Fruit fly (Drosophila melanogaster) whole organism, embryonic: ENCODE results near the gene GatB.

Experiments used
- Bteb2 ChIP-seq: fragments of 200-800 bp; sonication (Bioruptor generic); optimal IDR thresholded peaks from 2 replicates; lab custom pipeline; 2016; ENCODE audit warnings: missing biosample characterization, missing genetic modification characterization
- CG10431 ChIP-seq: fragments of 200-800 bp; sonication (Bioruptor generic); optimal IDR thresholded peaks from 3 replicates; lab custom pipeline; 2018; ENCODE audit warnings: missing biosample characterization, mild to moderate bottlenecking, missing genetic modification characterization
- CG10979 ChIP-seq: fragments of 200-800 bp; sonication (Bioruptor generic); optimal IDR thresholded peaks from 2 replicates; lab custom pipeline; 2018; ENCODE audit warnings: missing biosample characterization, mild to moderate bottlenecking, missing genetic modification characterization, moderate library complexity
- CG11723 ChIP-seq: fragments of 200-800 bp; sonication (Bioruptor generic); optimal IDR thresholded peaks from 2 replicates; lab custom pipeline; 2017; ENCODE audit warnings: missing biosample characterization, mild to moderate bottlenecking, missing genetic modification characterization
- CG12236 ChIP-seq: fragments of 200-800 bp; sonication (Bioruptor generic); optimal IDR thresholded peaks from 2 replicates; lab custom pipeline; 2016; ENCODE audit warnings: missing biosample characterization, missing genetic modification characterization
- CG13424 ChIP-seq: fragments of 200-800 bp; sonication (Bioruptor generic); optimal IDR thresholded peaks from 2 replicates; lab custom pipeline; 2019; ENCODE audit warnings: missing biosample characterization, mild to moderate bottlenecking, missing genetic modification characterization, moderate library complexity
- CG17829 ChIP-seq: fragments of 200-800 bp; optimal IDR thresholded peaks from 2 replicates; lab custom pipeline; 2019; ENCODE audit warnings: missing biosample characterization, mild to moderate bottlenecking, missing genetic modification characterization, moderate library complexity
- CG2129 ChIP-seq: fragments of 200-800 bp; sonication (Bioruptor generic); IDR thresholded peaks from 2 replicates; pipeline ENCODE4 v1.3.6; 2022; ENCODE audit warnings: missing biosample characterization, missing genetic modification characterization; ENCODE audit not compliant: partially characterized antibody
- CG31365 ChIP-seq: fragments of 200-800 bp; sonication (Bioruptor generic); optimal IDR thresholded peaks from 2 replicates; lab custom pipeline; 2018; ENCODE audit warnings: missing biosample characterization, mild to moderate bottlenecking, missing genetic modification characterization
- CG31388 ChIP-seq: fragments of 200-800 bp; sonication (Bioruptor generic); optimal IDR thresholded peaks from 2 replicates; lab custom pipeline; 2016; ENCODE audit warnings: missing biosample characterization, missing genetic modification characterization
- CG4707 ChIP-seq: fragments of 200-800 bp; sonication (Bioruptor generic); optimal IDR thresholded peaks from 2 replicates; lab custom pipeline; 2018; ENCODE audit warnings: missing biosample characterization, mild to moderate bottlenecking, missing genetic modification characterization, moderate library complexity
- CG6175 ChIP-seq: fragments of 200-800 bp; sonication (Bioruptor generic); IDR thresholded peaks from 3 replicates; pipeline ENCODE4 v1.3.6; 2022; ENCODE audit warnings: missing biosample characterization, missing genetic modification characterization
- CG7271 ChIP-seq: fragments of 200-800 bp; sonication (Bioruptor generic); optimal IDR thresholded peaks from 2 replicates; lab custom pipeline; 2018; ENCODE audit warnings: missing biosample characterization, mild to moderate bottlenecking, missing genetic modification characterization, moderate library complexity
- CG7745 ChIP-seq: fragments of 200-800 bp; sonication (Bioruptor generic); optimal IDR thresholded peaks from 2 replicates; lab custom pipeline; 2018; ENCODE audit warnings: missing biosample characterization, mild to moderate bottlenecking, missing genetic modification characterization, moderate library complexity
- CG7963 ChIP-seq: fragments of 200-800 bp; sonication (Bioruptor generic); IDR thresholded peaks from 3 replicates; pipeline ENCODE4 v1.3.6; 2022; ENCODE audit warnings: missing biosample characterization, missing genetic modification characterization; ENCODE audit not compliant: partially characterized antibody
- CG9215 ChIP-seq: fragments of 200-800 bp; sonication (Bioruptor generic); IDR thresholded peaks from 2 replicates; pipeline ENCODE4 v1.3.6; 2022; ENCODE audit warnings: missing biosample characterization, missing genetic modification characterization
- D ChIP-seq, 2 experiments: fragments of 200-800 bp in 1 of 2; fragments of >200 bp in 1 of 2; sonication (Bioruptor generic) in 1 of 2; optimal IDR thresholded peaks; 2 replicates in 1 of 2; 3 replicates in 1 of 2; lab custom pipeline; 2017; ENCODE audit warnings: mild to moderate bottlenecking in 1 of 2, missing biosample characterization in 1 of 2, missing genetic modification characterization in 1 of 2, missing genetic modification reagents in 1 of 2
- Deaf1 ChIP-seq: fragments of 200-800 bp; optimal IDR thresholded peaks from 3 replicates; lab custom pipeline; 2019; ENCODE audit warnings: missing biosample characterization, mild to moderate bottlenecking, missing genetic modification characterization, moderate library complexity
- Dip2 ChIP-seq: fragments of 200-800 bp; sonication (Bioruptor generic); IDR thresholded peaks from 2 replicates; pipeline ENCODE4 v1.3.6; 2022; ENCODE audit warnings: missing biosample characterization, missing genetic modification characterization
- Elba2 ChIP-seq: fragments of 200-800 bp; sonication (Bioruptor generic); optimal IDR thresholded peaks from 3 replicates; lab custom pipeline; 2016; ENCODE audit warnings: missing biosample characterization, missing genetic modification characterization
- Fer1 ChIP-seq: fragments of 200-800 bp; sonication (Bioruptor generic); optimal IDR thresholded peaks from 2 replicates; lab custom pipeline; 2017; ENCODE audit warnings: missing biosample characterization, mild to moderate bottlenecking, missing genetic modification characterization
- H2.0 ChIP-seq: fragments of 200-800 bp; sonication (Bioruptor generic); IDR thresholded peaks from 2 replicates; pipeline ENCODE4 v1.3.6; 2022; ENCODE audit warnings: missing biosample characterization, missing genetic modification characterization
- HHEX ChIP-seq: fragments of 200-800 bp; sonication (Bioruptor generic); optimal IDR thresholded peaks from 3 replicates; lab custom pipeline; 2017; ENCODE audit warnings: missing biosample characterization, mild to moderate bottlenecking, missing genetic modification characterization, missing genetic modification reagents
- Jarid2 ChIP-seq: fragments of 200-800 bp; sonication (Bioruptor generic); optimal IDR thresholded peaks from 3 replicates; lab custom pipeline; 2017; ENCODE audit warnings: mild to moderate bottlenecking, missing biosample characterization, missing genetic modification reagents, missing genetic modification characterization
- NC2α ChIP-seq: fragments of 200-800 bp; sonication (Bioruptor generic); optimal IDR thresholded peaks from 2 replicates; lab custom pipeline; 2016; ENCODE audit warnings: missing biosample characterization, missing genetic modification characterization
- Nf-YB ChIP-seq: fragments of 200-800 bp; sonication (Bioruptor generic); optimal IDR thresholded peaks from 3 replicates; lab custom pipeline; 2019; ENCODE audit warnings: missing biosample characterization, mild to moderate bottlenecking, missing genetic modification characterization, moderate library complexity
- Sry-β ChIP-seq: fragments of 200-800 bp; sonication (Bioruptor generic); optimal IDR thresholded peaks from 2 replicates; lab custom pipeline; 2018; ENCODE audit warnings: missing biosample characterization, mild to moderate bottlenecking, missing genetic modification characterization, moderate library complexity
- Trl ChIP-seq, 3 experiments: fragments of >200 bp in 2 of 3; fragments of 200-800 bp in 1 of 3; sonication (Bioruptor generic) in 1 of 3; optimal IDR thresholded peaks; 2 replicates in 1 of 3; 3 replicates in 2 of 3; lab custom pipeline; 2016 to 2017; ENCODE audit warnings: missing biosample characterization in 1 of 3, missing genetic modification characterization in 1 of 3
- abd-A ChIP-seq: fragments of 200-800 bp; sonication (Bioruptor generic); optimal IDR thresholded peaks from 3 replicates; lab custom pipeline; 2019; ENCODE audit warnings: missing biosample characterization, mild to moderate bottlenecking, missing genetic modification characterization, moderate library complexity
- ara ChIP-seq: fragments of 200-800 bp; sonication (Bioruptor generic); IDR thresholded peaks from 2 replicates; pipeline ENCODE4 v1.3.6; 2022; ENCODE audit warnings: missing biosample characterization, missing genetic modification characterization
- bbx ChIP-seq: fragments of 200-800 bp; sonication (Bioruptor generic); IDR thresholded peaks from 2 replicates; pipeline ENCODE4 v1.3.6; 2022; ENCODE audit warnings: missing biosample characterization, missing genetic modification characterization; ENCODE audit not compliant: partially characterized antibody
- cad ChIP-seq: fragments of >200 bp; optimal IDR thresholded peaks from 2 replicates; lab custom pipeline; 2017; ENCODE audit warnings: missing biosample characterization, missing genetic modification characterization
- caup ChIP-seq: fragments of 200-800 bp; sonication (Bioruptor generic); optimal IDR thresholded peaks from 3 replicates; lab custom pipeline; 2017; ENCODE audit warnings: missing biosample characterization, mild to moderate bottlenecking, missing genetic modification characterization, moderate library complexity; ENCODE audit not compliant: severe bottlenecking
- chinmo ChIP-seq: fragments of 200-800 bp; sonication (Bioruptor generic); IDR thresholded peaks from 4 replicates; pipeline ENCODE4 v1.3.6; 2022; ENCODE audit warnings: missing biosample characterization, missing genetic modification characterization; ENCODE audit not compliant: partially characterized antibody
- dpn ChIP-seq, 2 experiments: fragments of 200-800 bp; sonication (Bioruptor generic); optimal IDR thresholded peaks; 3 replicates each; lab custom pipeline; 2016; ENCODE audit warnings: missing biosample characterization in 2 of 2, missing genetic modification characterization in 2 of 2
- eve ChIP-seq, 2 experiments: fragments of >200 bp; optimal IDR thresholded peaks; 2 replicates each; lab custom pipeline; 2017; ENCODE audit warnings: missing biosample characterization in 2 of 2, missing genetic modification characterization in 2 of 2
- eyg ChIP-seq: fragments of 200-800 bp; sonication (Bioruptor generic); optimal IDR thresholded peaks from 3 replicates; lab custom pipeline; 2016; ENCODE audit warnings: missing biosample characterization, missing genetic modification characterization
- jigr1 ChIP-seq: fragments of 200-800 bp; sonication (Bioruptor generic); IDR thresholded peaks from 3 replicates; pipeline ENCODE4 v1.3.6; 2022; ENCODE audit warnings: missing biosample characterization, missing genetic modification characterization
- jumu ChIP-seq: fragments of 200-800 bp; sonication (Bioruptor generic); optimal IDR thresholded peaks from 3 replicates; lab custom pipeline; 2016; ENCODE audit warnings: missing biosample characterization, missing genetic modification characterization
- peb ChIP-seq: fragments of 200-800 bp; sonication (Bioruptor generic); IDR thresholded peaks from 2 replicates; pipeline ENCODE4 v1.3.6; 2022; ENCODE audit warnings: missing biosample characterization, missing genetic modification characterization
- ro ChIP-seq: fragments of 200-800 bp; sonication (Bioruptor generic); IDR thresholded peaks from 2 replicates; pipeline ENCODE4 v1.3.6; 2022; ENCODE audit warnings: missing biosample characterization, missing genetic modification characterization
- shn ChIP-seq: fragments of 200-800 bp; sonication (Bioruptor generic); optimal IDR thresholded peaks from 3 replicates; lab custom pipeline; 2016; ENCODE audit warnings: missing biosample characterization, missing genetic modification characterization
- sima ChIP-seq: fragments of 200-800 bp; sonication (Bioruptor generic); optimal IDR thresholded peaks from 2 replicates; lab custom pipeline; 2016; ENCODE audit warnings: missing biosample characterization, missing genetic modification characterization
- slou ChIP-seq: fragments of 200-800 bp; sonication (Bioruptor generic); optimal IDR thresholded peaks from 3 replicates; lab custom pipeline; 2016; ENCODE audit warnings: missing biosample characterization, missing genetic modification characterization
- tll ChIP-seq, 2 experiments: fragments of 200-800 bp in 1 of 2; fragments of >200 bp in 1 of 2; sonication (Bioruptor generic) in 1 of 2; optimal IDR thresholded peaks; 2 replicates each; lab custom pipeline; 2017 to 2019; ENCODE audit warnings: missing biosample characterization in 2 of 2, missing genetic modification characterization in 2 of 2, mild to moderate bottlenecking in 1 of 2, moderate library complexity in 1 of 2
- zfh1 ChIP-seq: fragments of 200-800 bp; sonication (Bioruptor generic); IDR thresholded peaks from 3 replicates; pipeline ENCODE4 v1.3.6; 2022; ENCODE audit warnings: missing biosample characterization, missing genetic modification characterization
- zfh2 ChIP-seq: fragments of 200-800 bp; sonication (Bioruptor generic); optimal IDR thresholded peaks from 2 replicates; lab custom pipeline; 2016; ENCODE audit warnings: missing biosample characterization, missing genetic modification characterization

GatB gene

dm6 chr3R:24112320-24113069 lies 17.6 kb downstream of the GatB start, which contains the start of gene CG13605 (continued):
- TF ChIP-seq Jarid2 (GFP tag; lab: Kevin White, UChicago): peak; percentile 53
- peak; percentile 24 for TF ChIP-seq jumu
- peak; percentile 89 for TF ChIP-seq Fer1 (GFP tag; lab: Kevin White, UChicago)
- TF ChIP-seq cad (GFP tag; lab: Kevin White, UChicago): no peak
- peak; percentile 72 for TF ChIP-seq CG13424 (tag; lab: Kevin White, UChicago)
- peak; percentile 24; the same call in 1 of the 2 replicates for TF ChIP-seq CG9215 (GFP tag; lab: Robert Waterston, UW)
- peak; percentile 63 for TF ChIP-seq H2.0 (GFP tag; lab: Robert Waterston, UW)
- TF ChIP-seq CG10979: peak; percentile 69
- peak; percentile 59 for TF ChIP-seq bbx
- TF ChIP-seq zfh1 (GFP tag; lab: Robert Waterston, UW): peak; percentile 50; the same call in 1 of the 3 replicates
- peak; percentile 65 to 83 for TF ChIP-seq dpn (GFP tag; optimal IDR thresholded peaks at IDR 0.05; lab: Kevin White, UChicago)
- TF ChIP-seq abd-A (tag; lab: Kevin White, UChicago): peak; percentile 62
- no peak for TF ChIP-seq jigr1 (GFP tag; lab: Robert Waterston, UW)
- TF ChIP-seq Nf-YB: peak; percentile 33
- TF ChIP-seq peb: no peak
- peak; percentile 19 for TF ChIP-seq CG4707 (GFP tag; lab: Kevin White, UChicago)
- peak; percentile 65 for TF ChIP-seq CG7745
- TF ChIP-seq Trl (optimal IDR thresholded peaks at IDR 0.05; lab: Kevin White, UChicago): no peak
- TF ChIP-seq Trl (GFP tag; optimal IDR thresholded peaks at IDR 0.05; lab: Kevin White, UChicago): peak; percentile 62
- TF ChIP-seq sima (GFP tag; lab: Kevin White, UChicago): no peak
- peak; percentile 5; the same call in 1 of the 4 replicates for TF ChIP-seq chinmo (GFP tag; lab: Robert Waterston, UW)
- peak; percentile 52 for TF ChIP-seq CG11723
- TF ChIP-seq CG31388 (GFP tag; lab: Kevin White, UChicago): no peak
- TF ChIP-seq tll (GFP tag; optimal IDR thresholded peaks at IDR 0.05; lab: Kevin White, UChicago): no peak
- no peak for TF ChIP-seq CG7271 (tag; lab: Kevin White, UChicago)
- peak; percentile 88 for TF ChIP-seq caup
- no peak for TF ChIP-seq eyg (GFP tag; lab: Kevin White, UChicago)
- no peak for TF ChIP-seq Elba2 (GFP tag; lab: Kevin White, UChicago)
- peak; percentile 46 for TF ChIP-seq CG10431 (GFP tag; lab: Kevin White, UChicago)
- TF ChIP-seq CG31365 (tag; lab: Kevin White, UChicago): no peak
- TF ChIP-seq Deaf1 (tag; lab: Kevin White, UChicago): peak; percentile 47
- TF ChIP-seq D (optimal IDR thresholded peaks at IDR 0.05; lab: Kevin White, UChicago): no peak
- peak; percentile 46 for TF ChIP-seq D (GFP tag; optimal IDR thresholded peaks at IDR 0.05; lab: Kevin White, UChicago)
- no peak for TF ChIP-seq CG2129
- TF ChIP-seq CG6175 (GFP tag; lab: Robert Waterston, UW): 0 out of 3 replicates have a peak, but pooled peaks have one; percentile 7
- peak; percentile 64 for TF ChIP-seq slou
- TF ChIP-seq Dip2 (GFP tag; lab: Robert Waterston, UW): no peak
- no peak for TF ChIP-seq NC2α (GFP tag; lab: Kevin White, UChicago)
- TF ChIP-seq ara: peak; percentile 44; the same call in 1 of the 2 replicates
- TF ChIP-seq zfh2: peak; percentile 68
- TF ChIP-seq CG12236 (GFP tag; lab: Kevin White, UChicago): no peak
- TF ChIP-seq eve (GFP tag; optimal IDR thresholded peaks at IDR 0.05; lab: Kevin White, UChicago): no peak
- peak; percentile 73 for TF ChIP-seq CG17829 (tag; lab: Kevin White, UChicago)
- peak; percentile 60 for TF ChIP-seq Sry-β (GFP tag; lab: Kevin White, UChicago)
- peak; percentile 88 for TF ChIP-seq HHEX
- TF ChIP-seq ro: no peak
- TF ChIP-seq Bteb2 (GFP tag; lab: Kevin White, UChicago): peak; percentile 39
- TF ChIP-seq CG7963 (GFP tag; lab: Robert Waterston, UW): no peak
- TF ChIP-seq shn (GFP tag; lab: Kevin White, UChicago): peak; percentile 41
